Worm (Caenorhabditis elegans): Measurements from ENCODE around the gene str-52.

Gene str-52

ce11 chrV:2146044-2146443 lies at the start of gene str-52:
str-52 (minus strand) TSS chrV:2146144.
- TF ChIP-seq ztf-4 (tag; optimal IDR thresholded peaks at IDR 0.05) (no peak), unc-39 (tag; optimal IDR thresholded peaks at IDR 0.05) (no peak), ZK546.5 (tag; optimal IDR thresholded peaks at IDR 0.05) (no peak), skn-1 (tag; optimal IDR thresholded peaks at IDR 0.05) (no peak), nhr-12 (tag; optimal IDR thresholded peaks at IDR 0.05) (no peak), unc-62 (GFP tag; optimal IDR thresholded peaks at IDR 0.05) (no peak), nhr-28 (tag; optimal IDR thresholded peaks at IDR 0.05) (no peak), nhr-11 (tag; optimal IDR thresholded peaks at IDR 0.05) (no peak), elt-2 (tag; optimal IDR thresholded peaks at IDR 0.05) (no peak), lin-15B (tag; optimal IDR thresholded peaks at IDR 0.05) (no peak), pqm-1 (tag; optimal IDR thresholded peaks at IDR 0.05) (no peak), eor-1 (tag; optimal IDR thresholded peaks at IDR 0.05) (no peak), hmg-11 (tag; optimal IDR thresholded peaks at IDR 0.05) (no peak), ceh-16 (tag; optimal IDR thresholded peaks at IDR 0.05) (no peak), nhr-67 (tag; optimal IDR thresholded peaks at IDR 0.05) (no peak), egl-27 (tag; optimal IDR thresholded peaks at IDR 0.05) (no peak), aly-2 (tag; optimal IDR thresholded peaks at IDR 0.05) (no peak), mml-1 (tag; optimal IDR thresholded peaks at IDR 0.05) (no peak), snpc-4 (tag; optimal IDR thresholded peaks at IDR 0.05) (no peak), fkh-10 (GFP tag; optimal IDR thresholded peaks at IDR 0.05) (no peak)

ce11 chrV:2192117-2192516 lies 46.2 kb upstream of the str-52 start, which contains the start of gene nhr-13:
nhr-13 (plus strand) TSS chrV:2192485.
- TF ChIP-seq nhr-25 (tag; optimal IDR thresholded peaks at IDR 0.05) (no peak), elt-3 (tag; optimal IDR thresholded peaks at IDR 0.05) (no peak), egl-27 (tag; optimal IDR thresholded peaks at IDR 0.05) (no peak), zag-1 (tag; optimal IDR thresholded peaks at IDR 0.05) (no peak), ceh-16 (tag; optimal IDR thresholded peaks at IDR 0.05) (no peak), egl-5 (tag; optimal IDR thresholded peaks at IDR 0.05) (no peak), mml-1 (tag; optimal IDR thresholded peaks at IDR 0.05) (no peak), R02D3.7 (tag; optimal IDR thresholded peaks at IDR 0.05) (no peak), nhr-76 (tag; optimal IDR thresholded peaks at IDR 0.05) (no peak), ceh-9 (tag; optimal IDR thresholded peaks at IDR 0.05) (no peak), fkh-10 (GFP tag; optimal IDR thresholded peaks at IDR 0.05) (no peak), aly-2 (tag; optimal IDR thresholded peaks at IDR 0.05) (no peak), unc-39 (tag; optimal IDR thresholded peaks at IDR 0.05) (no peak), elt-2 (tag; optimal IDR thresholded peaks at IDR 0.05) (peak; percentile 42), nfya-1 (tag; optimal IDR thresholded peaks at IDR 0.05; ENCODE audit: insufficient read depth) (peak; percentile 4), nhr-12 (tag; optimal IDR thresholded peaks at IDR 0.05) (no peak), ztf-11 (tag; optimal IDR thresholded peaks at IDR 0.05) (no peak), jun-1 (tag; optimal IDR thresholded peaks at IDR 0.05) (no peak), pha-4 (tag; optimal IDR thresholded peaks at IDR 0.05) (peak; percentile 9), nhr-28 (tag; optimal IDR thresholded peaks at IDR 0.05) (no peak), lsy-12 (tag; optimal IDR thresholded peaks at IDR 0.05) (no peak), sea-2 (GFP tag; optimal IDR thresholded peaks at IDR 0.05) (no peak), pqm-1 (tag; optimal IDR thresholded peaks at IDR 0.05) (no peak), nhr-23 (tag; optimal IDR thresholded peaks at IDR 0.05) (no peak), snpc-4 (tag; optimal IDR thresholded peaks at IDR 0.05) (no peak), unc-62 (GFP tag; optimal IDR thresholded peaks at IDR 0.05) (no peak), lin-15B (tag; optimal IDR thresholded peaks at IDR 0.05) (no peak), skn-1 (tag; optimal IDR thresholded peaks at IDR 0.05) (peak; percentile 14), tbx-2 (tag; optimal IDR thresholded peaks at IDR 0.05) (no peak), nhr-77 (tag; optimal IDR thresholded peaks at IDR 0.05) (no peak), nhr-11 (tag; optimal IDR thresholded peaks at IDR 0.05) (no peak), hmg-11 (tag; optimal IDR thresholded peaks at IDR 0.05) (peak; percentile 30), ceh-28 (tag; optimal IDR thresholded peaks at IDR 0.05) (no peak), fkh-2 (tag; optimal IDR thresholded peaks at IDR 0.05) (no peak), daf-12 (tag; optimal IDR thresholded peaks at IDR 0.05) (no peak), elt-1 (tag; optimal IDR thresholded peaks at IDR 0.05) (no peak), lin-39 (tag; optimal IDR thresholded peaks at IDR 0.05) (no peak), ama-1 (optimal IDR thresholded peaks at IDR 0.05) (no peak), ceh-82 (tag; optimal IDR thresholded peaks at IDR 0.05) (no peak), ZK546.5 (tag; optimal IDR thresholded peaks at IDR 0.05) (no peak), nhr-237 (tag; optimal IDR thresholded peaks at IDR 0.05) (no peak), nhr-43 (tag; optimal IDR thresholded peaks at IDR 0.05; ENCODE audit: poor library complexity, severe bottlenecking) (no peak)

Measured in whole organism, L3 larva.